Fruit fly (Drosophila melanogaster): Measurements from ENCODE around the gene CG32262.

CG32262 gene

DNA sequence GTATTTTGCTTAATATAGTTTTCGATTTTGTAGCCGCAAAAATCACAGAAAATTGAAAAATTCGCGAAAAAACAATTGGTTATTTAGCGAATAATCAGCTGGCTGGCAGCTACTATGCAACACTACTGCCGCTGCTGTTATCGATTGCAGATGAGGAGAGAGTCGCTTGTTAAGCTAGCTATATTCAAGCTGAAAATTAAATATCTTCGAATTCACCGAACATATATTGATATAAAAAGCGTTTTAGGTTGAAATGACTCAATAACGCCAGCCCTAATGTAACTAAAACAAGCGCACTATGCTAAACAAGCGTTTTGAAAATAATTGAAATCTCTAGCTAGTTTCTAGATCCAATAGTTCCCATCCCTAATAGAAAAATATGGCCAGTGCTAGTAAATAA, 3.7 kb downstream of the CG32262 start, which contains the start of the genes CG32264, ntc and IntS10 (continued):
- TF ChIP-seq Pdp1 (GFP tag; optimal IDR thresholded peaks at IDR 0.05) = peak; percentile 76
- peak; percentile 72 for TF ChIP-seq Bteb2 (GFP tag; optimal IDR thresholded peaks at IDR 0.05)
- TF ChIP-seq CG11247 (GFP tag; IDR thresholded peaks at IDR 0.05) = no peak; the same call in 1 of the 2 replicates
- TF ChIP-seq CG9932 (GFP tag; IDR thresholded peaks at IDR 0.05) = peak; percentile 83
- TF ChIP-seq mld (GFP tag; IDR thresholded peaks at IDR 0.05; ENCODE audit: partially characterized antibody) = no peak
- TF ChIP-seq MTF-1 (GFP tag; optimal IDR thresholded peaks at IDR 0.05; ENCODE audit: borderline replicate concordance) = peak; percentile 8
- TF ChIP-seq Asciz (GFP tag; optimal IDR thresholded peaks at IDR 0.05) = no peak
- TF ChIP-seq H2.0 (GFP tag; IDR thresholded peaks at IDR 0.05) = 0 out of 2 replicates have a peak, but pooled peaks have one; percentile 20
- no peak for TF ChIP-seq kni (GFP tag; optimal IDR thresholded peaks at IDR 0.05)
- TF ChIP-seq tap (tag; optimal IDR thresholded peaks at IDR 0.05) = no peak
- TF ChIP-seq hb (GFP tag; IDR thresholded peaks at IDR 0.05; ENCODE audit: partially characterized antibody) = peak; percentile 50; the same call in 1 of the 3 replicates
- TF ChIP-seq usp (GFP tag; optimal IDR thresholded peaks at IDR 0.05) = no peak
- no peak for TF ChIP-seq CG15011 (GFP tag; optimal IDR thresholded peaks at IDR 0.05)
- TF ChIP-seq PHDP (tag; optimal IDR thresholded peaks at IDR 0.05) = peak; percentile 66
- no peak for TF ChIP-seq Gsc (GFP tag; IDR thresholded peaks at IDR 0.05)
- TF ChIP-seq insv (GFP tag; optimal IDR thresholded peaks at IDR 0.05) = peak in 1 of 2 experiments; percentile 54
- no peak for TF ChIP-seq CG17186 (GFP tag; optimal IDR thresholded peaks at IDR 0.05)
- peak; percentile 85 for TF ChIP-seq CoRest (tag; optimal IDR thresholded peaks at IDR 0.05)
- TF ChIP-seq CG10267 (tag; optimal IDR thresholded peaks at IDR 0.05) = peak; percentile 97
- peak; percentile 43 for TF ChIP-seq trem (tag; optimal IDR thresholded peaks at IDR 0.05)
- TF ChIP-seq Bdp1 (GFP tag; optimal IDR thresholded peaks at IDR 0.05) = peak; percentile 53
- no peak for TF ChIP-seq CG4730 (GFP tag; IDR thresholded peaks at IDR 0.05)
- peak; percentile 7 for TF ChIP-seq fd96Cb (tag; optimal IDR thresholded peaks at IDR 0.05)
- TF ChIP-seq Dll (GFP tag; IDR thresholded peaks at IDR 0.05; ENCODE audit: partially characterized antibody) = peak; percentile 73; the same call in 3 of the 4 replicates
- no peak for TF ChIP-seq Rx (GFP tag; IDR thresholded peaks at IDR 0.05)
- peak; percentile 67 for TF ChIP-seq CG14014 (GFP tag; IDR thresholded peaks at IDR 0.05)
- peak; percentile 80 for TF ChIP-seq CG10543 (GFP tag; optimal IDR thresholded peaks at IDR 0.05)
- peak; percentile 72 for TF ChIP-seq Fer1 (GFP tag; optimal IDR thresholded peaks at IDR 0.05)
- no peak for TF ChIP-seq CG16779 (GFP tag; IDR thresholded peaks at IDR 0.05)
- TF ChIP-seq slbo (GFP tag; IDR thresholded peaks at IDR 0.05) = peak; percentile 72
- TF ChIP-seq NC2α (GFP tag; optimal IDR thresholded peaks at IDR 0.05) = peak; percentile 22
- TF ChIP-seq Atf3 (GFP tag; optimal IDR thresholded peaks at IDR 0.05) = peak; percentile 59
- no peak for TF ChIP-seq Hmx (GFP tag; optimal IDR thresholded peaks at IDR 0.05)
- no peak for TF ChIP-seq fru (optimal IDR thresholded peaks at IDR 0.05)
- TF ChIP-seq CG2889 (GFP tag; IDR thresholded peaks at IDR 0.05) = no peak
- peak; percentile 2 for TF ChIP-seq MESR4 (GFP tag; optimal IDR thresholded peaks at IDR 0.05)
- peak; percentile 24 for TF ChIP-seq Dp (GFP tag; optimal IDR thresholded peaks at IDR 0.05)
- peak; percentile 60 for TF ChIP-seq unc-4 (GFP tag; IDR thresholded peaks at IDR 0.05; ENCODE audit: partially characterized antibody)
- peak; percentile 84 for TF ChIP-seq HLH54F (GFP tag; optimal IDR thresholded peaks at IDR 0.05)
- TF ChIP-seq Blimp-1 (GFP tag; optimal IDR thresholded peaks at IDR 0.05) = no peak
- TF ChIP-seq Eip74EF (GFP tag; optimal IDR thresholded peaks at IDR 0.05) = no peak
- peak; percentile 45 for TF ChIP-seq CG17359 (tag; optimal IDR thresholded peaks at IDR 0.05)
- peak; percentile 45 for TF ChIP-seq Oli (tag; optimal IDR thresholded peaks at IDR 0.05)
- TF ChIP-seq crol (GFP tag; IDR thresholded peaks at IDR 0.05) = no peak
- no peak for TF ChIP-seq Hey (tag; optimal IDR thresholded peaks at IDR 0.05)
- TF ChIP-seq Nf-YC (tag; optimal IDR thresholded peaks at IDR 0.05) = peak; percentile 16
- TF ChIP-seq Stat92E (GFP tag; optimal IDR thresholded peaks at IDR 0.05) = no peak
- TF ChIP-seq HmgD (GFP tag; optimal IDR thresholded peaks at IDR 0.05) = peak; percentile 81
- TF ChIP-seq Poxn (GFP tag; IDR thresholded peaks at IDR 0.05) = no peak
- peak; percentile 79 for TF ChIP-seq CG9609 (GFP tag; optimal IDR thresholded peaks at IDR 0.05)
